Fruit fly (Drosophila melanogaster): ENCODE measurements around the gene Vha16-3.
A peak's percentile ranks its signal among the peaks of the same experiment; 100 is the strongest.

Vha16-3 gene

dm6 chr3L:11441889-11442782 is 31.0 kb upstream of the Vha16-3 start:
- TF ChIP-seq usp (GFP tag; optimal IDR thresholded peaks at IDR 0.05): no peak
- no peak for TF ChIP-seq Jra (GFP tag; optimal IDR thresholded peaks at IDR 0.05)
- TF ChIP-seq psq (GFP tag; optimal IDR thresholded peaks at IDR 0.05): peak; percentile 55
- TF ChIP-seq Dif (GFP tag; optimal IDR thresholded peaks at IDR 0.05; ENCODE audit: partially characterized antibody): no peak
- no peak for TF ChIP-seq br (GFP tag; optimal IDR thresholded peaks at IDR 0.05)
- no peak for TF ChIP-seq CrebA (GFP tag; optimal IDR thresholded peaks at IDR 0.05; ENCODE audit: borderline replicate concordance)

DNA sequence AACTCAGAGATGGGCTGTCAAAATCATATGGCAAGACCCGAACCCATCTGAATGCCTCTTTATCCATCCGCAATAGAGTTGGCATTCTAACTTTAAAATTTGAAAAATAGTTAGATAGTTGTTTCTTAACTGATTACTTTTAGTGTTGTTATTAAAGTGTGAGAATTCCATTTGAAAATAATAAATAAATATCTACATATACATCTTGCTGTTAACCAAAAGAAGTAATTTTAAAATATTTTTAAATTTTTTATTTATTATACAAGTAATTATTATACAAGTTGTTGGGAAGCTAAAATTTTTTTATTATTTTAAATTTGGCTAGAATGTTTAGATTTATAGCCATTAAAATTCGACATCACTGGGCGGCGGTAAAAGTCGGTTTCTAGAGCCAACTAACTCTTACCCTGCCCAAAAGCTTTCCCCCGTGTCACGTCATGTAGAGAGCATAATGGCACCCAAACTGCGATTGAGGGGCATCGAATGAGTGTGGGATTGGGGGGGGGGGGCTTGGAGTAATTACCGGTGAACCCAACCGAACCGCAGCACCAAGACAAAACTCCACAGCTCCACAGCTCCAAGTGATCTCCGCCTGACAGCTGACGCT is 29.5 kb upstream of the Vha16-3 start:
- TF ChIP-seq foxo (GFP tag; optimal IDR thresholded peaks at IDR 0.05) (peak in 1 of 2 experiments; percentile 2), psq (GFP tag; optimal IDR thresholded peaks at IDR 0.05) (peak; percentile 15), Abd-B (GFP tag; optimal IDR thresholded peaks at IDR 0.05) (no peak), OdsH (GFP tag; optimal IDR thresholded peaks at IDR 0.05) (no peak), Hr78 (GFP tag; optimal IDR thresholded peaks at IDR 0.05) (no peak), HLH106 (tag; optimal IDR thresholded peaks at IDR 0.05) (peak; percentile 16), Dfd (GFP tag; optimal IDR thresholded peaks at IDR 0.05) (peak; percentile 42), fru (GFP tag; optimal IDR thresholded peaks at IDR 0.05) (peak; percentile 2), Sp1 (GFP tag; optimal IDR thresholded peaks at IDR 0.05) (peak; percentile 11), Hnf4 (GFP tag; optimal IDR thresholded peaks at IDR 0.05) (no peak), sage (GFP tag; optimal IDR thresholded peaks at IDR 0.05) (no peak)

dm6 chr3L:11444169-11444568 is 28.9 kb upstream of the Vha16-3 start:
- TF ChIP-seq Dfd (GFP tag; optimal IDR thresholded peaks at IDR 0.05): no peak
- no peak for TF ChIP-seq psq (GFP tag; optimal IDR thresholded peaks at IDR 0.05)
- TF ChIP-seq brk (GFP tag; optimal IDR thresholded peaks at IDR 0.05): no peak
- no peak for TF ChIP-seq HLH106 (tag; optimal IDR thresholded peaks at IDR 0.05)
- no peak for TF ChIP-seq pan (optimal IDR thresholded peaks at IDR 0.05)
- TF ChIP-seq tai (GFP tag; optimal IDR thresholded peaks at IDR 0.05): no peak
- TF ChIP-seq rgr (GFP tag; optimal IDR thresholded peaks at IDR 0.05): no peak
- TF ChIP-seq Hnf4 (GFP tag; optimal IDR thresholded peaks at IDR 0.05): no peak
- no peak for TF ChIP-seq sv (GFP tag; optimal IDR thresholded peaks at IDR 0.05)
- no peak for TF ChIP-seq woc (GFP tag; optimal IDR thresholded peaks at IDR 0.05)
- no peak for TF ChIP-seq ey (GFP tag; optimal IDR thresholded peaks at IDR 0.05)
- TF ChIP-seq Hr78 (GFP tag; optimal IDR thresholded peaks at IDR 0.05): no peak
- no peak for TF ChIP-seq dl (GFP tag; optimal IDR thresholded peaks at IDR 0.05; ENCODE audit: insufficient read depth in 1 of 2, partially characterized antibody in 2 of 2)
- no peak for TF ChIP-seq OdsH (GFP tag; optimal IDR thresholded peaks at IDR 0.05)
- no peak for TF ChIP-seq CG32264 (GFP tag; optimal IDR thresholded peaks at IDR 0.05)

dm6 chr3L:11444861-11445260 is 28.2 kb upstream of the Vha16-3 start, which contains the start of gene CG7557:
Gene CG7557 (plus strand): TSS chr3L:11445161.
- TF ChIP-seq jim (GFP tag; optimal IDR thresholded peaks at IDR 0.05): no peak
- no peak for TF ChIP-seq Rel (GFP tag; optimal IDR thresholded peaks at IDR 0.05)
- TF ChIP-seq Rel (tag; optimal IDR thresholded peaks at IDR 0.05): no peak
- TF ChIP-seq HLH106 (tag; optimal IDR thresholded peaks at IDR 0.05): no peak
- TF ChIP-seq woc (GFP tag; optimal IDR thresholded peaks at IDR 0.05): no peak
- no peak for TF ChIP-seq dmrt93B (GFP tag; optimal IDR thresholded peaks at IDR 0.05)

DNA sequence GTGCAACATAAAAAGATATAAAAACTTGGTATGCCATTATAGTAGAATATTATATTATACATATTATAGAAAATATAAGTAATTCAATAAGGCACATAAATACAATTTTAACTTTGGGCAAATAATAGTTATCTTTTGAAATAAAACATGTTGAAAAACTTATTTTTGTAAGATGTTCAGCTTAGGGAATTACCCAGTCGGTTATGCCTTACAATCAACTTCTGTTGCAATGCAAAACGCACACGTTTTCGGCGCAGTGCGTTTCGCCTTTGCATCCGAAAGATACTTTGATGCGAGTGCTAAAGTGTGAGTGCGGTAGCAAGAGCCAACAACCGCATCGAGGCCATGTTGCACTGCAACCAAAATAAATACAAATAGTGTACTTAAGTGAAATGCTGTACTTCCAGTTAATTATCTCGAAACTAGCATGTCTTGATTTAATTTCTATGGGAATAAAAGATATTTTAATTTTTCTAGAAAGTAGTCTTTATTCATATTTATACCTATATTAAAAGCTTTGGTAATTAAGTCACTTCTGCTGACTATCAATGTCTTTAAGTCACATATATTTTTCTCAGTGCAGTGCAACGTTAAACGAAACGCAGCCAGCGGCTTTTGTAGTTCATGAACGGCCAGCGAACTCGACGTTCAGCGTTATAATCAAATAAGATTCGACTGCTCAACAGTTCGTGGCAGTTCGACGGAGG is 25.9 kb upstream of the Vha16-3 start:
- peak; percentile 72 for TF ChIP-seq h (GFP tag; optimal IDR thresholded peaks at IDR 0.05)
- TF ChIP-seq Sp1 (GFP tag; optimal IDR thresholded peaks at IDR 0.05): peak; percentile 35
- TF ChIP-seq OdsH (GFP tag; optimal IDR thresholded peaks at IDR 0.05): peak; percentile 6
- peak; percentile 77 for TF ChIP-seq fru (GFP tag; optimal IDR thresholded peaks at IDR 0.05)
- no peak for TF ChIP-seq Dfd (GFP tag; optimal IDR thresholded peaks at IDR 0.05)
- peak; percentile 24 for TF ChIP-seq rgr (GFP tag; optimal IDR thresholded peaks at IDR 0.05)
- peak; percentile 44 for TF ChIP-seq ey (GFP tag; optimal IDR thresholded peaks at IDR 0.05)
- no peak for TF ChIP-seq dsf (GFP tag; optimal IDR thresholded peaks at IDR 0.05; ENCODE audit: borderline replicate concordance)
- peak; percentile 20 for TF ChIP-seq Hnf4 (GFP tag; optimal IDR thresholded peaks at IDR 0.05)
- peak; percentile 12 for TF ChIP-seq CG9705 (GFP tag; optimal IDR thresholded peaks at IDR 0.05)
- TF ChIP-seq sage (GFP tag; optimal IDR thresholded peaks at IDR 0.05): no peak
- no peak for TF ChIP-seq N (GFP tag; optimal IDR thresholded peaks at IDR 0.05)
- no peak for TF ChIP-seq tai (GFP tag; optimal IDR thresholded peaks at IDR 0.05)
- peak in 1 of 2 experiments; percentile 53 for TF ChIP-seq foxo (GFP tag; optimal IDR thresholded peaks at IDR 0.05)
- no peak for TF ChIP-seq Dif (GFP tag; optimal IDR thresholded peaks at IDR 0.05; ENCODE audit: partially characterized antibody)
- peak; percentile 71 for TF ChIP-seq HLH106 (tag; optimal IDR thresholded peaks at IDR 0.05)
- TF ChIP-seq psq (GFP tag; optimal IDR thresholded peaks at IDR 0.05): no peak
- TF ChIP-seq dmrt93B (GFP tag; optimal IDR thresholded peaks at IDR 0.05): peak; percentile 2
- TF ChIP-seq br (GFP tag; optimal IDR thresholded peaks at IDR 0.05): peak; percentile 66
- TF ChIP-seq sv (GFP tag; optimal IDR thresholded peaks at IDR 0.05): no peak
- TF ChIP-seq woc (GFP tag; optimal IDR thresholded peaks at IDR 0.05): peak; percentile 52
- TF ChIP-seq lola (GFP tag; optimal IDR thresholded peaks at IDR 0.05): no peak
- TF ChIP-seq Jra (GFP tag; optimal IDR thresholded peaks at IDR 0.05): no peak
- TF ChIP-seq Abd-B (GFP tag; optimal IDR thresholded peaks at IDR 0.05): no peak
